Worm (Caenorhabditis elegans) whole organism, L4 larva: ENCODE results near the gene C15H9.2.
A peak's percentile ranks its signal among the peaks of the same experiment; 100 is the strongest.

ENCODE experiments used
- F37D6.2 ChIP-seq: sonication (generic microtip); optimal IDR thresholded peaks from 2 replicates; lab custom pipeline; 2016; ENCODE audit warnings: mild to moderate bottlenecking, missing genetic modification characterization, missing compliant biosample characterization
- R02D3.7 ChIP-seq: fragments of 150-350 bp; sonication (generic microtip); optimal IDR thresholded peaks from 3 replicates; lab custom pipeline; 2014; ENCODE audit warnings: missing biosample characterization, missing genetic modification characterization
- Y105C5A.15 ChIP-seq: fragments of 200-800 bp; sonication (Bioruptor generic); IDR thresholded peaks from 2 replicates; pipeline ENCODE4 v1.3.6; 2022; ENCODE audit warnings: missing genetic modification characterization, missing compliant biosample characterization
- Y48G9A.11 ChIP-seq: fragments of 200-800 bp; sonication (Bioruptor generic); IDR thresholded peaks from 2 replicates; pipeline ENCODE4 v1.3.6; 2022; ENCODE audit warnings: missing genetic modification reagents, missing genetic modification characterization, missing compliant biosample characterization
- Y5F2A.4 ChIP-seq: fragments of 200-800 bp; sonication (Bioruptor generic); optimal IDR thresholded peaks from 2 replicates; lab custom pipeline; 2018; ENCODE audit warnings: mild to moderate bottlenecking, missing genetic modification characterization, missing compliant biosample characterization
- ZK337.2 ChIP-seq: fragments of 200-800 bp; sonication (Bioruptor generic); IDR thresholded peaks from 2 replicates; pipeline ENCODE4 v1.3.6; 2022; ENCODE audit warnings: missing genetic modification reagents, missing genetic modification characterization, missing compliant biosample characterization
- aly-2 ChIP-seq: sonication (generic microtip); optimal IDR thresholded peaks from 2 replicates; lab custom pipeline; 2018; ENCODE audit warnings: missing biosample characterization, missing genetic modification characterization
- ama-1 ChIP-seq: fragments of 150-350 bp; optimal IDR thresholded peaks from 2 replicates; lab custom pipeline; 2014; ENCODE audit warnings: inconsistent platforms, mixed read lengths
- ceh-28 ChIP-seq: fragments of 150-350 bp; optimal IDR thresholded peaks from 2 replicates; lab custom pipeline; 2014; ENCODE audit warnings: missing biosample characterization, missing genetic modification reagents, missing genetic modification characterization
- ceh-44 ChIP-seq: fragments of 200-800 bp; sonication (Bioruptor generic); IDR thresholded peaks from 2 replicates; pipeline ENCODE4 v1.3.6; 2022; ENCODE audit warnings: missing genetic modification reagents, missing genetic modification characterization, missing compliant biosample characterization
- ceh-62 ChIP-seq: sonication (generic microtip); optimal IDR thresholded peaks from 2 replicates; lab custom pipeline; 2017; ENCODE audit warnings: missing biosample characterization, missing genetic modification characterization
- ces-1 ChIP-seq: fragments of 150-350 bp; sonication (generic microtip); optimal IDR thresholded peaks from 4 replicates; lab custom pipeline; 2014; ENCODE audit warnings: missing biosample characterization, missing genetic modification reagents, missing genetic modification characterization
- cey-2 ChIP-seq: sonication (generic microtip); optimal IDR thresholded peaks from 3 replicates; lab custom pipeline; 2017; ENCODE audit warnings: missing genetic modification characterization, mild to moderate bottlenecking, missing compliant biosample characterization, antibody characterized with exemption, borderline replicate concordance; ENCODE audit not compliant: insufficient read depth
- ctbp-1 ChIP-seq: fragments of 200-800 bp; sonication (Bioruptor generic); IDR thresholded peaks from 2 replicates; pipeline ENCODE4 v1.3.6; 2022; ENCODE audit warnings: missing genetic modification reagents, missing genetic modification characterization, missing compliant biosample characterization
- daf-12 ChIP-seq: fragments of 150-350 bp; optimal IDR thresholded peaks from 2 replicates; lab custom pipeline; 2014; ENCODE audit warnings: missing biosample characterization, missing genetic modification reagents, missing genetic modification characterization
- daf-8 ChIP-seq: fragments of 200-800 bp; sonication (Bioruptor generic); IDR thresholded peaks from 2 replicates; pipeline ENCODE4 v1.3.6; 2022; ENCODE audit warnings: missing genetic modification characterization, missing compliant biosample characterization
- dmd-6 ChIP-seq: fragments of 200-800 bp; sonication (Bioruptor generic); IDR thresholded peaks from 2 replicates; pipeline ENCODE4 v1.3.6; 2022; ENCODE audit warnings: missing genetic modification reagents, missing genetic modification characterization, missing compliant biosample characterization
- duxl-1 ChIP-seq: sonication (generic microtip); optimal IDR thresholded peaks from 2 replicates; lab custom pipeline; 2016; ENCODE audit warnings: mild to moderate bottlenecking, missing genetic modification characterization, moderate library complexity, missing compliant biosample characterization; ENCODE audit not compliant: poor library complexity
- dve-1 ChIP-seq: sonication (generic microtip); optimal IDR thresholded peaks from 2 replicates; lab custom pipeline; 2017; ENCODE audit warnings: antibody characterized with exemption, mild to moderate bottlenecking, missing genetic modification characterization, missing compliant biosample characterization; ENCODE audit not compliant: insufficient read depth
- egl-43 ChIP-seq: fragments of 200-800 bp; sonication (Bioruptor generic); IDR thresholded peaks from 2 replicates; pipeline ENCODE4 v1.3.6; 2022; ENCODE audit warnings: missing genetic modification reagents, missing genetic modification characterization, missing compliant biosample characterization
- fkh-10 ChIP-seq: fragments of 150-350 bp; optimal IDR thresholded peaks from 2 replicates; lab custom pipeline; 2014; ENCODE audit warnings: missing biosample characterization, missing genetic modification reagents, missing genetic modification characterization
- hmg-1.1 ChIP-seq: fragments of 200-800 bp; sonication (Bioruptor generic); IDR thresholded peaks from 2 replicates; pipeline ENCODE4 v1.3.6; 2022; ENCODE audit warnings: missing genetic modification reagents, missing genetic modification characterization, missing compliant biosample characterization
- jun-1 ChIP-seq: fragments of 150-350 bp; optimal IDR thresholded peaks from 2 replicates; lab custom pipeline; 2014; ENCODE audit warnings: missing biosample characterization, missing genetic modification reagents, missing genetic modification characterization
- lin-1 ChIP-seq: fragments of 200-800 bp; sonication (Bioruptor generic); IDR thresholded peaks from 2 replicates; pipeline ENCODE4 v1.3.6; 2022; ENCODE audit warnings: missing genetic modification reagents, missing genetic modification characterization, missing compliant biosample characterization
- lin-38 ChIP-seq: fragments of 200-800 bp; sonication (Bioruptor generic); IDR thresholded peaks from 2 replicates; pipeline ENCODE4 v1.3.6; 2022; ENCODE audit warnings: missing genetic modification reagents, missing genetic modification characterization, missing compliant biosample characterization
- lin-39 ChIP-seq: fragments of 150-350 bp; optimal IDR thresholded peaks from 2 replicates; lab custom pipeline; 2014; ENCODE audit warnings: missing biosample characterization, missing genetic modification reagents, missing genetic modification characterization
- lir-3 ChIP-seq: sonication (generic microtip); optimal IDR thresholded peaks from 2 replicates; lab custom pipeline; 2016; ENCODE audit warnings: mild to moderate bottlenecking, missing genetic modification characterization, missing compliant biosample characterization
- madf-9 ChIP-seq: fragments of 200-800 bp; sonication (Bioruptor generic); conservative IDR thresholded peaks from 2 replicates; pipeline ENCODE4 v1.3.6; 2022; ENCODE audit warnings: missing genetic modification reagents, missing genetic modification characterization, missing compliant biosample characterization
- mdl-1 ChIP-seq, 2 experiments: fragments of 150-350 bp in 1 of 2; sonication (generic microtip) in 1 of 2; optimal IDR thresholded peaks; 2 replicates each; lab custom pipeline; 2014 to 2017; ENCODE audit warnings: missing biosample characterization in 2 of 2, missing genetic modification characterization in 2 of 2
- mep-1 ChIP-seq: fragments of 150-350 bp; sonication (generic microtip); optimal IDR thresholded peaks from 3 replicates; lab custom pipeline; 2014; ENCODE audit warnings: missing biosample characterization, missing genetic modification characterization
- mes-2 ChIP-seq: sonication (generic microtip); optimal IDR thresholded peaks from 2 replicates; lab custom pipeline; 2016; ENCODE audit warnings: missing genotype, mild to moderate bottlenecking, missing genetic modification characterization, missing compliant biosample characterization; ENCODE audit not compliant: poor library complexity, severe bottlenecking
- nhr-102 ChIP-seq: sonication (generic microtip); optimal IDR thresholded peaks from 2 replicates; lab custom pipeline; 2016; ENCODE audit warnings: mild to moderate bottlenecking, missing genetic modification characterization, moderate library complexity, missing compliant biosample characterization
- nhr-11 ChIP-seq: fragments of 150-350 bp; optimal IDR thresholded peaks from 2 replicates; lab custom pipeline; 2014; ENCODE audit warnings: missing biosample characterization, missing genetic modification characterization
- nhr-25 ChIP-seq: sonication (generic microtip); optimal IDR thresholded peaks from 2 replicates; lab custom pipeline; 2017; ENCODE audit warnings: missing genetic modification characterization, mild to moderate bottlenecking, missing compliant biosample characterization, antibody characterized with exemption, moderate library complexity, borderline replicate concordance; ENCODE audit not compliant: insufficient read depth
- nhr-28 ChIP-seq: fragments of 150-350 bp; optimal IDR thresholded peaks from 2 replicates; lab custom pipeline; 2014; ENCODE audit warnings: missing biosample characterization, missing genetic modification characterization
- nhr-41 ChIP-seq: fragments of 200-800 bp; sonication (Bioruptor generic); IDR thresholded peaks from 2 replicates; pipeline ENCODE4 v1.3.6; 2022; ENCODE audit warnings: missing genetic modification reagents, missing genetic modification characterization, missing compliant biosample characterization
- nhr-6 ChIP-seq: fragments of 150-350 bp; optimal IDR thresholded peaks from 2 replicates; lab custom pipeline; 2014; ENCODE audit warnings: missing biosample characterization, missing genetic modification characterization
- nhr-77 ChIP-seq: fragments of 150-350 bp; optimal IDR thresholded peaks from 2 replicates; lab custom pipeline; 2014; ENCODE audit warnings: missing biosample characterization, missing genetic modification characterization
- pqm-1 ChIP-seq: sonication (generic microtip); optimal IDR thresholded peaks from 2 replicates; lab custom pipeline; 2017; ENCODE audit warnings: missing biosample characterization, missing genetic modification characterization
- rbr-2 ChIP-seq: sonication (generic microtip); optimal IDR thresholded peaks from 2 replicates; lab custom pipeline; 2016; ENCODE audit warnings: missing genotype, missing genetic modification characterization, missing compliant biosample characterization
- sdz-12 ChIP-seq: fragments of 200-800 bp; sonication (Bioruptor generic); optimal IDR thresholded peaks from 2 replicates; lab custom pipeline; 2018; ENCODE audit warnings: mild to moderate bottlenecking, missing genetic modification characterization, missing compliant biosample characterization
- tag-97 ChIP-seq: fragments of 200-800 bp; sonication (Bioruptor generic); IDR thresholded peaks from 2 replicates; pipeline ENCODE4 v1.3.6; 2022; ENCODE audit warnings: missing genetic modification characterization, missing compliant biosample characterization
- unc-62 ChIP-seq, 3 experiments: fragments of 150-350 bp in 1 of 3; sonication (generic microtip); optimal IDR thresholded peaks in 2 of 3; peaks in 1 of 3; 1 replicate in 1 of 3; 2 replicates in 2 of 3; lab custom pipeline; 2014 to 2017; ENCODE audit warnings: missing biosample characterization in 3 of 3, missing genetic modification characterization in 3 of 3, missing genetic modification reagents in 3 of 3, missing genotype in 1 of 3
- vab-7 ChIP-seq: fragments of 200-800 bp; sonication (Bioruptor generic); IDR thresholded peaks from 2 replicates; pipeline ENCODE4 v1.3.6; 2022; ENCODE audit warnings: missing genetic modification reagents, missing genetic modification characterization, missing compliant biosample characterization
- zag-1 ChIP-seq: fragments of 150-350 bp; optimal IDR thresholded peaks from 2 replicates; lab custom pipeline; 2014; ENCODE audit warnings: missing biosample characterization, missing genetic modification characterization
- zfp-2 ChIP-seq: sonication (generic microtip); optimal IDR thresholded peaks from 2 replicates; lab custom pipeline; 2016; ENCODE audit warnings: mild to moderate bottlenecking, missing genetic modification characterization, missing compliant biosample characterization
- zfp-3 ChIP-seq: fragments of 200-800 bp; sonication (Bioruptor generic); conservative IDR thresholded peaks from 2 replicates; pipeline ENCODE4 v1.3.6; 2022; ENCODE audit warnings: missing genetic modification reagents, missing genetic modification characterization, missing compliant biosample characterization
- zip-2 ChIP-seq: fragments of 150-350 bp; optimal IDR thresholded peaks from 2 replicates; lab custom pipeline; 2014; ENCODE audit warnings: missing biosample characterization, missing genetic modification characterization
- ztf-7 ChIP-seq: fragments of 150-350 bp; optimal IDR thresholded peaks from 2 replicates; lab custom pipeline; 2014; ENCODE audit warnings: missing biosample characterization, missing genetic modification characterization

The C15H9.2 gene

DNA sequence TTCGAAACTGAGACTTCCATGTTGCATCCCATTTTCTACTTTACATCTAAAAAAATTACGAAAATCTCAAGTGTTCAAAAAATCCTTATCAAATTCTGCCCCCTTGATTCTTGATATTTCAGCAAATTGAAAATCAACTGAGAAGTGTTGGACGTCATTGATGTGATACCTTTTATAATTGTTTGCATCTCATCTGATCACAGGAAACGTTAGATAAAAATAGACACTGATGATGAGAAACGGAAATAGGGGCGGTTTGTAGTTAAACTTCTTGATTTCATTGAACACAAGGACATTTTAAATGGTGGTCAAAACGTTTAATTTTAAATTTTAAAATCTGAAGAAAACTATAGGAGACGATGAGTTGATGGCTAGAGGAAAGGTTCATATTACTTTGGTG is 10.4 kb downstream of the C15H9.2 start:
- TF ChIP-seq tag-97 (no peak), mdl-1 (tag; optimal IDR thresholded peaks at IDR 0.05; lab: Kevin White, UChicago) (no peak), unc-62 (GFP tag; optimal IDR thresholded peaks at IDR 0.05 in 1 of 2; lab: Kevin White, UChicago) (peak in 1 of 2 experiments; percentile 88), unc-62 (tag; optimal IDR thresholded peaks at IDR 0.05; lab: Kevin White, UChicago) (no peak), lin-39 (tag; lab: Kevin White, UChicago) (no peak), egl-43 (GFP tag; lab: Robert Waterston, UW) (no peak), Y5F2A.4 (GFP tag; lab: Kevin White, UChicago) (no peak), R02D3.7 (tag; lab: Kevin White, UChicago) (no peak), zip-2 (tag; lab: Kevin White, UChicago) (no peak)
- TF ChIP-seq, all 104 proteins: peak for 1

DNA sequence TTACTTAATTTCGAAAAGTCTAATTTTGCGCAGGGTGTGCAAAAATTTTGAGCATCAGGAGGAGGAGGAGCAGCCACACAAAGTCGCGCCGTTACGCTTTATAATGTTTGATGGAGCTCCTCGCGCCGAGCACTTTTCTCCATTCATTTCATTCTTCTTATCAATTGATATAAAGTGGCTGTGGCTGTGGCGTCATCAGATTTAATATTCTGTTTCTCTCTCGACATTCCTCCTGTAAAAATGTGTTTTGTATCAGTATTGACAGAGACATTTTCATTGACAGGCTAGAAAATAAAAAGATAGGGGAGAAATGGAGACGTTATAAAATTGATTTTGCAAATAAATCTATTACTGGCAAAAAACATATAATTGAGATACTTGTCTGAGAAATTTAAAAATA is 11.0 kb downstream of the C15H9.2 start:
- TF ChIP-seq hmg-1.1, result no peak
- TF ChIP-seq nhr-102 (tag; lab: Kevin White, UChicago), result no peak
- TF ChIP-seq nhr-6 (tag; lab: Kevin White, UChicago), result peak; percentile 5
- no peak for TF ChIP-seq vab-7
- TF ChIP-seq jun-1 (tag; lab: Kevin White, UChicago), result no peak
- TF ChIP-seq ctbp-1 (GFP tag; lab: Robert Waterston, UW), result no peak
- no peak for TF ChIP-seq zag-1
- no peak for TF ChIP-seq cey-2 (tag; lab: Kevin White, UChicago)
- no peak for TF ChIP-seq ztf-7 (tag; lab: Kevin White, UChicago)
- no peak for TF ChIP-seq lin-38 (GFP tag; lab: Robert Waterston, UW)
- no peak for TF ChIP-seq ceh-44
- no peak for TF ChIP-seq rbr-2
- TF ChIP-seq mep-1 (tag; lab: Kevin White, UChicago), result peak; percentile 22
- peak; percentile 85 for TF ChIP-seq dmd-6 (GFP tag; lab: Robert Waterston, UW)
- no peak for TF ChIP-seq madf-9 (GFP tag; lab: Robert Waterston, UW)
- TF ChIP-seq dve-1 (tag; lab: Kevin White, UChicago), result peak; percentile 81
- TF ChIP-seq nhr-25 (tag; lab: Kevin White, UChicago), result no peak
- peak; percentile 79 for TF ChIP-seq nhr-28 (tag; lab: Kevin White, UChicago)
- no peak for TF ChIP-seq daf-12 (tag; lab: Kevin White, UChicago)
- no peak for TF ChIP-seq lir-3 (tag; lab: Kevin White, UChicago)
- TF ChIP-seq R02D3.7 (tag; lab: Kevin White, UChicago), result no peak
- TF ChIP-seq ama-1, result no peak
- no peak for TF ChIP-seq ceh-62 (tag; lab: Kevin White, UChicago)
- TF ChIP-seq mdl-1 (tag; optimal IDR thresholded peaks at IDR 0.05; lab: Kevin White, UChicago), result peak in 1 of 2 experiments; percentile 26
- no peak for TF ChIP-seq zfp-2 (tag; lab: Kevin White, UChicago)
- no peak for TF ChIP-seq ceh-28
- peak; percentile 32 for TF ChIP-seq mes-2 (tag; lab: Kevin White, UChicago)
- no peak for TF ChIP-seq nhr-11 (tag; lab: Kevin White, UChicago)
- TF ChIP-seq Y5F2A.4 (GFP tag; lab: Kevin White, UChicago), result no peak
- no peak for TF ChIP-seq ces-1 (GFP tag; lab: Kevin White, UChicago)
- TF ChIP-seq zfp-3 (GFP tag; lab: Robert Waterston, UW), result no peak
- peak; percentile 34 for TF ChIP-seq nhr-77 (tag; lab: Kevin White, UChicago)
- no peak for TF ChIP-seq lin-1 (GFP tag; lab: Robert Waterston, UW)
- TF ChIP-seq fkh-10 (GFP tag; lab: Kevin White, UChicago), result no peak
- TF ChIP-seq duxl-1 (tag; lab: Kevin White, UChicago), result no peak
- peak; percentile 81 for TF ChIP-seq pqm-1 (tag; lab: Kevin White, UChicago)
- TF ChIP-seq F37D6.2 (tag; lab: Kevin White, UChicago), result no peak
- no peak for TF ChIP-seq sdz-12 (GFP tag; lab: Kevin White, UChicago)
- TF ChIP-seq Y48G9A.11, result no peak
- no peak for TF ChIP-seq aly-2 (tag; lab: Kevin White, UChicago)
- TF ChIP-seq ZK337.2 (GFP tag; lab: Robert Waterston, UW), result no peak
- no peak for TF ChIP-seq daf-8 (GFP tag; lab: Robert Waterston, UW)
- no peak for TF ChIP-seq Y105C5A.15
- TF ChIP-seq nhr-41 (GFP tag; lab: Robert Waterston, UW), result no peak
